Worm (Caenorhabditis elegans): Measurements from ENCODE around the gene Y69H2.7.

Y69H2.7 gene

ce11 chrV:18699326-18699725, 9.5 kb downstream of the Y69H2.7 start, which contains the start of gene nhr-241:
nhr-241 (plus strand) TSS chrV:18699451.
- TF ChIP-seq W03F9.2 (tag; optimal IDR thresholded peaks at IDR 0.05), result no peak
- no peak for TF ChIP-seq dao-5 (tag; optimal IDR thresholded peaks at IDR 0.05)
- no peak for TF ChIP-seq him-1 (tag; optimal IDR thresholded peaks at IDR 0.05)

ce11 chrV:18701306-18701705, 11.5 kb downstream of the Y69H2.7 start, which contains the start of gene Y69H2.9:
Y69H2.9 (plus strand) TSS chrV:18701538.
- TF ChIP-seq dao-5 (tag; optimal IDR thresholded peaks at IDR 0.05), result no peak
- no peak for TF ChIP-seq him-1 (tag; optimal IDR thresholded peaks at IDR 0.05)
- TF ChIP-seq W03F9.2 (tag; optimal IDR thresholded peaks at IDR 0.05), result no peak

ce11 chrV:18705319-18706062, 15.7 kb downstream of the Y69H2.7 start:
- TF ChIP-seq W03F9.2 (tag; optimal IDR thresholded peaks at IDR 0.05) (no peak), him-1 (tag; optimal IDR thresholded peaks at IDR 0.05) (no peak), dao-5 (tag; optimal IDR thresholded peaks at IDR 0.05) (no peak)

- TF ChIP-seq dao-5 (tag; optimal IDR thresholded peaks at IDR 0.05) (no peak), him-1 (tag; optimal IDR thresholded peaks at IDR 0.05) (no peak), W03F9.2 (tag; optimal IDR thresholded peaks at IDR 0.05) (no peak)
These were observed 16.4 kb downstream of the Y69H2.7 start, which contains the start of gene Y17D7C.1 for ce11 chrV:18706063-18706620. Y17D7C.1 (plus strand) TSS chrV:18706570.

- TF ChIP-seq dao-5 (tag; optimal IDR thresholded peaks at IDR 0.05), result no peak
- no peak for TF ChIP-seq W03F9.2 (tag; optimal IDR thresholded peaks at IDR 0.05)
- no peak for TF ChIP-seq him-1 (tag; optimal IDR thresholded peaks at IDR 0.05)
These were observed 18.2 kb downstream of the Y69H2.7 start for ce11 chrV:18708015-18708414.

ce11 chrV:18709203-18709860, 19.5 kb downstream of the Y69H2.7 start, which contains the start of gene Y17D7C.6:
Y17D7C.6 (plus strand) TSS chrV:18709810.
- no peak for TF ChIP-seq W03F9.2 (tag; optimal IDR thresholded peaks at IDR 0.05)
- no peak for TF ChIP-seq him-1 (tag; optimal IDR thresholded peaks at IDR 0.05)
- TF ChIP-seq dao-5 (tag; optimal IDR thresholded peaks at IDR 0.05), result no peak

- no peak for TF ChIP-seq W03F9.2 (tag; optimal IDR thresholded peaks at IDR 0.05)
- TF ChIP-seq him-1 (tag; optimal IDR thresholded peaks at IDR 0.05), result no peak
- TF ChIP-seq dao-5 (tag; optimal IDR thresholded peaks at IDR 0.05), result no peak
These were observed 20.3 kb downstream of the Y69H2.7 start for ce11 chrV:18710045-18710490.

- no peak for TF ChIP-seq him-1 (tag; optimal IDR thresholded peaks at IDR 0.05)
- TF ChIP-seq dao-5 (tag; optimal IDR thresholded peaks at IDR 0.05), result no peak
- TF ChIP-seq W03F9.2 (tag; optimal IDR thresholded peaks at IDR 0.05), result no peak
These were observed 21.6 kb downstream of the Y69H2.7 start for ce11 chrV:18711362-18711761.

- TF ChIP-seq dao-5 (tag; optimal IDR thresholded peaks at IDR 0.05), result no peak
- TF ChIP-seq W03F9.2 (tag; optimal IDR thresholded peaks at IDR 0.05), result no peak
- no peak for TF ChIP-seq him-1 (tag; optimal IDR thresholded peaks at IDR 0.05)
These were observed 22.3 kb downstream of the Y69H2.7 start for ce11 chrV:18712118-18712517.

- TF ChIP-seq dao-5 (tag; optimal IDR thresholded peaks at IDR 0.05), result no peak
- no peak for TF ChIP-seq him-1 (tag; optimal IDR thresholded peaks at IDR 0.05)
- TF ChIP-seq W03F9.2 (tag; optimal IDR thresholded peaks at IDR 0.05), result no peak
These were observed 29.6 kb downstream of the Y69H2.7 start for ce11 chrV:18719412-18719811.

ce11 chrV:18719956-18720489, 30.2 kb downstream of the Y69H2.7 start, which contains the start of gene Y17D7C.2:
Y17D7C.2 (minus strand) TSS chrV:18719987.
- TF ChIP-seq W03F9.2 (tag; optimal IDR thresholded peaks at IDR 0.05) (no peak), him-1 (tag; optimal IDR thresholded peaks at IDR 0.05) (no peak), dao-5 (tag; optimal IDR thresholded peaks at IDR 0.05) (no peak)

- TF ChIP-seq dao-5 (tag; optimal IDR thresholded peaks at IDR 0.05) (no peak), him-1 (tag; optimal IDR thresholded peaks at IDR 0.05) (no peak), W03F9.2 (tag; optimal IDR thresholded peaks at IDR 0.05) (no peak)
These were observed 32.1 kb downstream of the Y69H2.7 start for ce11 chrV:18721873-18722272.

- TF ChIP-seq W03F9.2 (tag; optimal IDR thresholded peaks at IDR 0.05) (no peak), him-1 (tag; optimal IDR thresholded peaks at IDR 0.05) (no peak), dao-5 (tag; optimal IDR thresholded peaks at IDR 0.05) (no peak)
These were observed 32.9 kb downstream of the Y69H2.7 start for ce11 chrV:18722510-18723299.

Measured in whole organism, L4/young adult.